Fruit fly (Drosophila melanogaster): Measurements from ENCODE around the gene CSN1b.

CSN1b gene

DNA sequence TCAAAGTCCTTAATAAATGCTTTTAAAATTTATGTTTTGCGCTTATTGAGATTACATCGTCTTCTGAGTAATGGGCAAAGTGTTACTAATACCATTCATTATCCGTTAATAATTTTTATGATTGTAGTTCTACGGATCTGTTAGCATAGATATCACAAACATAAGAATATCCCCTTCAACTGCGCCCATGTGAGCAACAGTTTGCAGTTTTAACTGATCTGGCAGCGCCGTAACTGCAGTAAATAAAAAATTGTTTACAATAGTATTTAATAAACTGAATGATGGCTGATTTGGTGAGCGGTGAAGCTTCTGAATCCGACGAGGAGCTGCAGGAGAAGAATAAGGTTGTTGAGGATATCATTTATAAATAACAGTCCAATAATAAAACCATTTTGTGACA is 34.7 kb downstream of the CSN1b start, which contains the start of gene Blos3 (continued):
- TF ChIP-seq ey (GFP tag; optimal IDR thresholded peaks at IDR 0.05) (peak; percentile 61), Abd-B (GFP tag; optimal IDR thresholded peaks at IDR 0.05) (no peak), CG9705 (GFP tag; optimal IDR thresholded peaks at IDR 0.05) (peak; percentile 52), CrebA (GFP tag; optimal IDR thresholded peaks at IDR 0.05; ENCODE audit: borderline replicate concordance) (no peak), foxo (GFP tag; optimal IDR thresholded peaks at IDR 0.05) (peak in 1 of 2 experiments; percentile 83), h (GFP tag; optimal IDR thresholded peaks at IDR 0.05) (peak; percentile 71), Rel (GFP tag; optimal IDR thresholded peaks at IDR 0.05) (no peak), Rel (tag; optimal IDR thresholded peaks at IDR 0.05) (no peak), Dif (GFP tag; optimal IDR thresholded peaks at IDR 0.05; ENCODE audit: partially characterized antibody) (no peak), psq (GFP tag; optimal IDR thresholded peaks at IDR 0.05) (peak; percentile 44), pan (optimal IDR thresholded peaks at IDR 0.05) (no peak)

DNA sequence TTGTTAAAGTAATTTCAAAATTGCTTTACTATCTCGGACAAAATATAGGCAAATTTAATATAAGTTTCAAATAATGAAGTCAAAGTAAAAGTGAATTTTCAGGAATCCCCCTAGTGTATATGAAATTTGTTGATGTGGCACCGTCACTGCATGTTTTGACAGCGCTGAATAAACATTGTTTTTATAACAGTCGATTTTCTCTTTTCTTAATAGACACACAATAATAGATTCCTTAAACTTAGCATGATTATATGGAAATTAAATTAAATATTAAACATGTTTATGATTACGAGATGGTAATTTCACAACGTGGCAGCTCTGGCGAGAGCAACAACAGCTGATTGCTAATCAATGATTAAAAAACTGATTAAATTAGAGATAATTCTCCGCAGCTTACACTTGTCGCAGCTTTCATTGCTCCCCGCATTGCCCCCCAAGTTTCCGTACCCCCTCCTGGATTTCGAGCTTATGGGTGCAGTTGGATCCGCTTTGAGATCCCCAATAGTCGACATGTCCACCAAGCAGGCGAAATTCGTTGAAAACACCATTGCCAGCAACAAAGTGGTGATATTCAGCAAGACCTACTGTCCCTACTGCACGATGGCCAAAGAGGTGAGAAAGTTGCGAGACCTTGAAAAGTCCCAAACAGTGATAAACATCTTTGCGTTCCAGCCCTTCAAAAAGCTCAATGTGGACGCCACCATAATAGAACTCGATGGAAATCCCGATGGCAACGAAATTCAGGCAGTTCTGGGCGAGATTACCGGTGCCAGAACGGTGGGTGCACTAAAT is 35.5 kb downstream of the CSN1b start, which contains the start of gene Grx1:
Gene Grx1, plus strand, starts transcription at position 196 of the 792 bp plus-strand sequence.
- TF ChIP-seq dsf (GFP tag; optimal IDR thresholded peaks at IDR 0.05; ENCODE audit: borderline replicate concordance), result peak; percentile 39
- TF ChIP-seq Sp1 (GFP tag; optimal IDR thresholded peaks at IDR 0.05), result peak; percentile 43
- TF ChIP-seq Hr83 (GFP tag; optimal IDR thresholded peaks at IDR 0.05; ENCODE audit: poor library complexity, severe bottlenecking), result no peak
- TF ChIP-seq Vsx2 (GFP tag; optimal IDR thresholded peaks at IDR 0.05; ENCODE audit: partially characterized antibody), result no peak
- peak; percentile 56 for TF ChIP-seq HLH106 (tag; optimal IDR thresholded peaks at IDR 0.05)
- TF ChIP-seq rgr (GFP tag; optimal IDR thresholded peaks at IDR 0.05), result peak; percentile 63
- TF ChIP-seq Hnf4 (GFP tag; optimal IDR thresholded peaks at IDR 0.05), result peak; percentile 66
- peak; percentile 60 for TF ChIP-seq h (GFP tag; optimal IDR thresholded peaks at IDR 0.05)
- TF ChIP-seq CG32264 (GFP tag; optimal IDR thresholded peaks at IDR 0.05), result peak; percentile 35
- peak; percentile 63 for TF ChIP-seq Jra (GFP tag; optimal IDR thresholded peaks at IDR 0.05)
- TF ChIP-seq CG9705 (GFP tag; optimal IDR thresholded peaks at IDR 0.05), result peak; percentile 24
- peak; percentile 25 for TF ChIP-seq br (GFP tag; optimal IDR thresholded peaks at IDR 0.05)
- no peak for TF ChIP-seq jim (GFP tag; optimal IDR thresholded peaks at IDR 0.05)
- TF ChIP-seq woc (GFP tag; optimal IDR thresholded peaks at IDR 0.05), result no peak
- no peak for TF ChIP-seq CrebA (GFP tag; optimal IDR thresholded peaks at IDR 0.05; ENCODE audit: borderline replicate concordance)
- peak; percentile 58 for TF ChIP-seq GATAd (GFP tag; optimal IDR thresholded peaks at IDR 0.05)
- peak; percentile 55 for TF ChIP-seq OdsH (GFP tag; optimal IDR thresholded peaks at IDR 0.05)
- peak; percentile 46 for TF ChIP-seq ey (GFP tag; optimal IDR thresholded peaks at IDR 0.05)
- peak in 1 of 2 experiments; percentile 75 for TF ChIP-seq foxo (GFP tag; optimal IDR thresholded peaks at IDR 0.05)
- TF ChIP-seq dmrt93B (GFP tag; optimal IDR thresholded peaks at IDR 0.05), result no peak
- no peak for TF ChIP-seq Dfd (GFP tag; optimal IDR thresholded peaks at IDR 0.05)
- TF ChIP-seq psq (GFP tag; optimal IDR thresholded peaks at IDR 0.05), result peak; percentile 27
- peak; percentile 49 for TF ChIP-seq fru (GFP tag; optimal IDR thresholded peaks at IDR 0.05)
- TF ChIP-seq Rel (GFP tag; optimal IDR thresholded peaks at IDR 0.05), result no peak
- peak; percentile 91 for TF ChIP-seq Rel (tag; optimal IDR thresholded peaks at IDR 0.05)
- peak; percentile 79 for TF ChIP-seq brk (GFP tag; optimal IDR thresholded peaks at IDR 0.05)
- TF ChIP-seq sv (GFP tag; optimal IDR thresholded peaks at IDR 0.05), result peak; percentile 68

DNA sequence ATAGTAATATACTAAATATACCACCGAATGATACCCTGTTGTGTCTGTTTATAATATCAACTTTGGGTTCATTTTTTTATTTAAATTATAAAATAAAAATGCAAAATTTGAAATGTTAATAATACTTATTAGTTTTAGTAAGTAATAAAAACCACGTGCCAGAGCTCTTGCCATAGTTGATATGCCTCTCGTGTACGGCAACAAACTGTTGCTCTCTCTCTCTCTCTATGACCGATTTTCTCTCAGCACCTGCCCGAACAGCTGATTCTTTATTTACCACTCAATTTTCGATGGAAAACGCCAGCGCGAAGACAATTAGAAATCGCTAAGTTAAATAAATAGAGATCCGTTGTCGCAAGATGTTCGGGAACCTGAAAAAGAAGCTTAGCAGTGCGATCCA is 37.2 kb downstream of the CSN1b start, which contains the start of gene Dysb:
Gene Dysb, plus strand, starts transcription at position 251 of the 400 bp plus-strand sequence.
- peak; percentile 72 for TF ChIP-seq h (GFP tag; optimal IDR thresholded peaks at IDR 0.05)
- TF ChIP-seq woc (GFP tag; optimal IDR thresholded peaks at IDR 0.05), result peak; percentile 73
- peak in 1 of 2 experiments; percentile 84 for TF ChIP-seq foxo (GFP tag; optimal IDR thresholded peaks at IDR 0.05)
- TF ChIP-seq dl (GFP tag; optimal IDR thresholded peaks at IDR 0.05; ENCODE audit: insufficient read depth in 1 of 2, partially characterized antibody in 2 of 2), result no peak
- TF ChIP-seq tai (GFP tag; optimal IDR thresholded peaks at IDR 0.05), result no peak
- TF ChIP-seq Hnf4 (GFP tag; optimal IDR thresholded peaks at IDR 0.05), result peak; percentile 82
- TF ChIP-seq CrebA (GFP tag; optimal IDR thresholded peaks at IDR 0.05; ENCODE audit: borderline replicate concordance), result no peak
- peak; percentile 58 for TF ChIP-seq br (GFP tag; optimal IDR thresholded peaks at IDR 0.05)
- TF ChIP-seq CG32264 (GFP tag; optimal IDR thresholded peaks at IDR 0.05), result no peak
- no peak for TF ChIP-seq Myc (optimal IDR thresholded peaks at IDR 0.05)
- no peak for TF ChIP-seq Dfd (GFP tag; optimal IDR thresholded peaks at IDR 0.05)
- peak; percentile 73 for TF ChIP-seq sv (GFP tag; optimal IDR thresholded peaks at IDR 0.05)
- no peak for TF ChIP-seq Vsx2 (GFP tag; optimal IDR thresholded peaks at IDR 0.05; ENCODE audit: partially characterized antibody)
- peak; percentile 59 for TF ChIP-seq ey (GFP tag; optimal IDR thresholded peaks at IDR 0.05)
- peak; percentile 67 for TF ChIP-seq CG9705 (GFP tag; optimal IDR thresholded peaks at IDR 0.05)
- TF ChIP-seq Mio (GFP tag; optimal IDR thresholded peaks at IDR 0.05), result no peak
- no peak for TF ChIP-seq GATAd (GFP tag; optimal IDR thresholded peaks at IDR 0.05)
- no peak for TF ChIP-seq N (GFP tag; optimal IDR thresholded peaks at IDR 0.05)
- no peak for TF ChIP-seq lola (GFP tag; optimal IDR thresholded peaks at IDR 0.05)
- no peak for TF ChIP-seq Rel (GFP tag; optimal IDR thresholded peaks at IDR 0.05)
- TF ChIP-seq Rel (tag; optimal IDR thresholded peaks at IDR 0.05), result peak; percentile 50
- peak; percentile 78 for TF ChIP-seq Sp1 (GFP tag; optimal IDR thresholded peaks at IDR 0.05)
- peak; percentile 28 for TF ChIP-seq dmrt93B (GFP tag; optimal IDR thresholded peaks at IDR 0.05)
- peak; percentile 84 for TF ChIP-seq Hr83 (GFP tag; optimal IDR thresholded peaks at IDR 0.05; ENCODE audit: poor library complexity, severe bottlenecking)
- TF ChIP-seq psq (GFP tag; optimal IDR thresholded peaks at IDR 0.05), result peak; percentile 76
- TF ChIP-seq Abd-B (GFP tag; optimal IDR thresholded peaks at IDR 0.05), result no peak
- no peak for TF ChIP-seq sage (GFP tag; optimal IDR thresholded peaks at IDR 0.05)
- TF ChIP-seq usp (GFP tag; optimal IDR thresholded peaks at IDR 0.05), result no peak
- peak; percentile 78 for TF ChIP-seq HLH106 (tag; optimal IDR thresholded peaks at IDR 0.05)
- TF ChIP-seq fru (GFP tag; optimal IDR thresholded peaks at IDR 0.05), result peak; percentile 70
- TF ChIP-seq brk (GFP tag; optimal IDR thresholded peaks at IDR 0.05), result peak; percentile 79
- no peak for TF ChIP-seq Hr78 (GFP tag; optimal IDR thresholded peaks at IDR 0.05)
- peak; percentile 78 for TF ChIP-seq OdsH (GFP tag; optimal IDR thresholded peaks at IDR 0.05)
- peak; percentile 54 for TF ChIP-seq Dif (GFP tag; optimal IDR thresholded peaks at IDR 0.05; ENCODE audit: partially characterized antibody)
- TF ChIP-seq rgr (GFP tag; optimal IDR thresholded peaks at IDR 0.05), result peak; percentile 83
- no peak for TF ChIP-seq pan (optimal IDR thresholded peaks at IDR 0.05)
